Fruit fly (Drosophila melanogaster): Measurements from ENCODE around the gene CG14321.

The CG14321 gene

DNA sequence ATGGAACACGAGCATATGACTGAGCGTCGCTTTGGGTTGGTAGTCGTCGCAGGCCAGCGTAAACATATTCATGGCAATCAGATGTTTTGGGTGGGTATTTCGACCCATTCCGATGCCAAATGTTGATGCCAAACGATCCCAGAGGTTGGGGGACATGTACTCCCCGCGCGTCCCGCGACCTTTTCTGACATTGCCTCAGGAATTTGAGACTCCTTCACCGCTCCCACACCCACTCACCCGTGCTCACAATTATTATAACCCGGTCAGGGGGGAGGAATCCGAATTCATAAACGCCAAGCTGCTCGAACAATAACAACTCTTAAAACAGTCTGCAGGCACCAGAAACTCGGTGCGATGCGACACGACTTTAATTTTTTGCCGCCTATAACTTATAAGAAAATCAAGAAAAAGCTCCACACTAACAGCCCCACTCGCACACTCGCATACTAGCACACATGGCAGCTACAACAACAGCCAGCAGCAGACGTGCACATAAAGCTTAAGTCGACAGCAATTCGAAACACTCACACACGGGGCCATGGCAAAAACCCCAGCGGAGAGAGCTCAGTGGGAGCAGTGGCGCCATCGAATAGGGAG, 33.4 kb upstream of the CG14321 start (continued):
- TF ChIP-seq ERR (GFP tag; optimal IDR thresholded peaks at IDR 0.05) (peak; percentile 34), mirr (GFP tag; optimal IDR thresholded peaks at IDR 0.05) (peak; percentile 40), CG13287 (GFP tag; IDR thresholded peaks at IDR 0.05; ENCODE audit: partially characterized antibody) (peak; percentile 13), crc (GFP tag; optimal IDR thresholded peaks at IDR 0.05) (no peak), cato (GFP tag; optimal IDR thresholded peaks at IDR 0.05; ENCODE audit: borderline replicate concordance) (no peak), CG4360 (GFP tag; IDR thresholded peaks at IDR 0.05) (peak; percentile 74; the same call in 1 of the 2 replicates), zen (tag; optimal IDR thresholded peaks at IDR 0.05) (no peak), disco-r (GFP tag; optimal IDR thresholded peaks at IDR 0.05) (no peak), CG5180 (GFP tag; optimal IDR thresholded peaks at IDR 0.05) (peak; percentile 78), HLH4C (GFP tag; IDR thresholded peaks at IDR 0.05; ENCODE audit: partially characterized antibody) (0 out of 3 replicates have a peak, but pooled peaks have one; percentile 10), CG33557 (GFP tag; optimal IDR thresholded peaks at IDR 0.05) (no peak), ro (GFP tag; IDR thresholded peaks at IDR 0.05) (no peak), Adf1 (GFP tag; IDR thresholded peaks at IDR 0.05) (no peak), chif (GFP tag; optimal IDR thresholded peaks at IDR 0.05) (no peak), MESR4 (GFP tag; optimal IDR thresholded peaks at IDR 0.05) (no peak), sisA (GFP tag; IDR thresholded peaks at IDR 0.05) (no peak), chinmo (GFP tag; IDR thresholded peaks at IDR 0.05; ENCODE audit: partially characterized antibody) (peak; percentile 84), sug (tag; optimal IDR thresholded peaks at IDR 0.05) (no peak), ftz-f1 (GFP tag; optimal IDR thresholded peaks at IDR 0.05) (peak; percentile 50), pum (GFP tag; optimal IDR thresholded peaks at IDR 0.05) (no peak), Dref (GFP tag; IDR thresholded peaks at IDR 0.05) (0 out of 2 replicates have a peak, but pooled peaks have one; percentile 34), mld (GFP tag; IDR thresholded peaks at IDR 0.05; ENCODE audit: partially characterized antibody) (no peak), CG3995 (GFP tag; optimal IDR thresholded peaks at IDR 0.05) (no peak), Blimp-1 (GFP tag; optimal IDR thresholded peaks at IDR 0.05) (no peak), CG7786 (GFP tag; optimal IDR thresholded peaks at IDR 0.05) (no peak), D19A (tag; optimal IDR thresholded peaks at IDR 0.05) (no peak), tio (GFP tag; optimal IDR thresholded peaks at IDR 0.05) (no peak), zen2 (GFP tag; IDR thresholded peaks at IDR 0.05; ENCODE audit: partially characterized antibody) (peak; percentile 12; the same call in 1 of the 3 replicates), amos (GFP tag; IDR thresholded peaks at IDR 0.05; ENCODE audit: partially characterized antibody) (peak; percentile 21; the same call in 1 of the 2 replicates), cg (GFP tag; optimal IDR thresholded peaks at IDR 0.05) (peak; percentile 74)

DNA sequence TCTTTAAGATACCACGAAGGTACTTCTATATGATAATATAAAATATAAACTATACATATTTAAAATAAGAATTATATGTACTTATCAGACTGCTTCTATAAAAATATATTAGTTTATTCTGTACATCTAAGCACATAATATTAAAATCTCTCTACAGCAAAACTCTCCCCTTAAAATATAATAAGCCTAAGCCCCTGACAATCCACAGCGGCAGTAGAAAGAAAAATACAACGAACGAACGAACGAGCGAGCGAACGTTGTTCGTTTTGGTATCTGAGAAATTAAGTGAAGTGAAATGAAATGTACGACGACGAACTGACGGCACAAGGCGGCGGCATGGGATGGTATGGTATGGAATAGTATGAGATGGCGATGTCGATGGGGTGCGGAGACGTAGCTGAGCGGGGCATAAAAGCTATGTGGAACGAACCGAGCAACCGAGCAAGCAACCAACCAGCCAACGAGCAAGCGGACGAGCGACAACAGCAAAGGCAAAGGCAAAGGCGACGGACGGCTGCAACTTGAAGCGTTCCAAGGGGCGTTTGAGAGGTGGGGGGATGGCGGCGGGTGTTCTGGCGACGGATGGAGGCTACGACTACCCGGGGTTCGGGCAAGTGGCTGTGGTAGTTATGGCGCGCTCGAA, 32.8 kb upstream of the CG14321 start:
- peak; percentile 86 for TF ChIP-seq vfl (GFP tag; optimal IDR thresholded peaks at IDR 0.05)
- peak; percentile 97 for TF ChIP-seq CG14050 (GFP tag; IDR thresholded peaks at IDR 0.05)
- TF ChIP-seq bab2 (GFP tag; optimal IDR thresholded peaks at IDR 0.05) = peak; percentile 80
- TF ChIP-seq cato (GFP tag; optimal IDR thresholded peaks at IDR 0.05; ENCODE audit: borderline replicate concordance) = peak; percentile 93
- peak; percentile 55 for TF ChIP-seq Antp (GFP tag; optimal IDR thresholded peaks at IDR 0.05)
- TF ChIP-seq fd3F (GFP tag; optimal IDR thresholded peaks at IDR 0.05) = peak; percentile 99
- TF ChIP-seq CG18764 (GFP tag; optimal IDR thresholded peaks at IDR 0.05) = peak; percentile 93
- TF ChIP-seq CG15073 (GFP tag; optimal IDR thresholded peaks at IDR 0.05) = peak; percentile 67
- TF ChIP-seq dysf (GFP tag; IDR thresholded peaks at IDR 0.05) = peak; percentile 99
- no peak for TF ChIP-seq gfzf (GFP tag; optimal IDR thresholded peaks at IDR 0.05)
- TF ChIP-seq CG16779 (GFP tag; IDR thresholded peaks at IDR 0.05) = peak; percentile 85
- TF ChIP-seq CG3726 (GFP tag; IDR thresholded peaks at IDR 0.05) = peak; percentile 97
- peak; percentile 38 for TF ChIP-seq shn (GFP tag; optimal IDR thresholded peaks at IDR 0.05)
- TF ChIP-seq Sry-δ (GFP tag; optimal IDR thresholded peaks at IDR 0.05) = no peak
- peak; percentile 99 for TF ChIP-seq lab (GFP tag; optimal IDR thresholded peaks at IDR 0.05)
- no peak for TF ChIP-seq Doc3 (GFP tag; IDR thresholded peaks at IDR 0.05; ENCODE audit: partially characterized antibody)
- peak; percentile 98 for TF ChIP-seq salm (tag; optimal IDR thresholded peaks at IDR 0.05)
- TF ChIP-seq Ada2b (GFP tag; IDR thresholded peaks at IDR 0.05) = peak; percentile 98
- peak; percentile 57 for TF ChIP-seq CG4854 (GFP tag; optimal IDR thresholded peaks at IDR 0.05)
- TF ChIP-seq CG42726 (GFP tag; IDR thresholded peaks at IDR 0.05; ENCODE audit: partially characterized antibody) = no peak
